Worm (Caenorhabditis elegans): ENCODE measurements around the gene F55E10.2.

Gene F55E10.2

ce11 chrX:8381651-8382050, 41.2 kb downstream of the F55E10.2 start:
- peak; percentile 1 for TF ChIP-seq lin-39 (tag; optimal IDR thresholded peaks at IDR 0.05)
- TF ChIP-seq lsy-12 (tag; optimal IDR thresholded peaks at IDR 0.05): peak; percentile 42
- TF ChIP-seq jun-1 (tag; optimal IDR thresholded peaks at IDR 0.05): no peak
- peak; percentile 22 for TF ChIP-seq elt-2 (tag; optimal IDR thresholded peaks at IDR 0.05)

DNA sequence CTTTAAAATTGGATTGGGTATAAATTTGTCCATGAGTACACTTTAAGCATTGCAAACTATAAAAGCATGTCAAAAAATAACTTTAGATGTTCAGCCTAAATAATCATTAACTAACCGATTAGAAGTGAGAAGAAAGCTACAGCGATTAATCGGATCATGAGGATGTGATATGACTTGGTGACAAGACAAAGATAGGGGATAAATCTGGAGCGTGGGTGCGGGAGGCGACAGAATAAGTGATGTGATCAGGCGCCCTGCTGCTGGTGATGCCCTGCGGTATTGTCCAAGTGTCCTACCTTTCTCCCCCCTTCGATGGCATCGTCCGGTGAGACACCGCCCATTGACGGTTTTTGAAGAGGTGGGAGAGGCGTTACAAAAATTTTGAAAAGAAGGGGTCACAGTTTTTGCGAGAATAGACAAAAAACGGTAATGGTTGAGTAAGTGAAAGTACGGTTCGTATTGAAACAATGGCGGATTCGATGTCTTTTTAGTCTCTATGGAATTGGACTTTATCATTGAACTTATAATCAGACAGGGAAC, 44.2 kb downstream of the F55E10.2 start, which contains the start of gene F41D9.2:
Gene F41D9.2, minus strand, starts transcription at position 304 of the 540 bp plus-strand sequence.
- TF ChIP-seq nhr-12 (tag; optimal IDR thresholded peaks at IDR 0.05) (no peak), nhr-23 (tag; optimal IDR thresholded peaks at IDR 0.05) (peak; percentile 7), eor-1 (tag; optimal IDR thresholded peaks at IDR 0.05) (no peak), pqm-1 (tag; optimal IDR thresholded peaks at IDR 0.05) (no peak), egl-27 (tag; optimal IDR thresholded peaks at IDR 0.05) (no peak), nhr-25 (tag; optimal IDR thresholded peaks at IDR 0.05) (peak; percentile 24), elt-3 (tag; optimal IDR thresholded peaks at IDR 0.05) (no peak)

DNA sequence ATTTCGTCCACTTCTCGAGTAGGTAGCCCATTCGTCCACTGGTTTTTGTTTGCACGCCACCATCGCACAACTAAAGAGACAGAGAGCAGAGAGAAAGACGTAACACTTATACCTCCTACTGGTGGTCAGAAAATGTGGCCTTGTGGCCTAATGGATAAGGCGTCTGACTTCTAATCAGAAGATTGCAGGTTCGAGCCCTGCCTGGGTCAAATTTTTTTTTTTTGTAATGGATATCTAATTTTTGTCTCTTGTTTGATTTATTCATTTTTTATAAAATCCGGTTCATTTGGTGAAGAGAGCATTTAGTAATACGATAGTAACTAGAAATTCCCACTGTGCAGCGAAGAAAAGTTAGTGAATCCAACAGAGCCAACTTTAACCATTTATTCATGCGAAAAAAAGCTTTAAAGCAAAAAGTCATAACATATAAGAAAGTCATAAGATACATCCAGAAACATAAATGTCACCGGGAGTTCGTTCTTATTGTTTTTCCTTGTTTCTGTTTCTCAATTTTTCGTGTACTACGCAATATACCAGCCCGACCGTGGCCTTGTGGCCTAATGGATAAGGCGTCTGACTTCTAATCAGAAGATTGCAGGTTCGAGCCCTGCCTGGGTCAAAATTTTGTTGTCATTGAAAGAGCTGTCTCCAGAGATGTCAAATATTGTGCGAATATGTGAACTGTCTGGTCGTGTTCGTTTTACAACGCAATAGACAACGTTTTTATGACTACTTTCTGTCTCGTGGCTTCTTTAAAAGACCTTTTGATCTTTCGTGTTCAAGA, 45.8 kb downstream of the F55E10.2 start:
- TF ChIP-seq aly-2 (tag; optimal IDR thresholded peaks at IDR 0.05) (no peak), lin-39 (tag; optimal IDR thresholded peaks at IDR 0.05) (peak; percentile 75), lsy-12 (tag; optimal IDR thresholded peaks at IDR 0.05) (peak; percentile 45), nfya-1 (tag; optimal IDR thresholded peaks at IDR 0.05; ENCODE audit: insufficient read depth) (peak; percentile 54), jun-1 (tag; optimal IDR thresholded peaks at IDR 0.05) (peak; percentile 12), egl-5 (tag; optimal IDR thresholded peaks at IDR 0.05) (peak; percentile 34), elt-2 (tag; optimal IDR thresholded peaks at IDR 0.05) (peak; percentile 16), skn-1 (tag; optimal IDR thresholded peaks at IDR 0.05) (no peak), egl-27 (tag; optimal IDR thresholded peaks at IDR 0.05) (no peak), hmg-11 (tag; optimal IDR thresholded peaks at IDR 0.05) (peak; percentile 71), pha-4 (tag; optimal IDR thresholded peaks at IDR 0.05) (peak; percentile 60), tbx-2 (tag; optimal IDR thresholded peaks at IDR 0.05) (peak; percentile 8), nhr-43 (tag; optimal IDR thresholded peaks at IDR 0.05; ENCODE audit: poor library complexity, severe bottlenecking) (no peak), ztf-4 (tag; optimal IDR thresholded peaks at IDR 0.05) (no peak), ceh-28 (tag; optimal IDR thresholded peaks at IDR 0.05) (no peak), pqm-1 (tag; optimal IDR thresholded peaks at IDR 0.05) (peak; percentile 46)

ce11 chrX:8390508-8390907, 50.0 kb downstream of the F55E10.2 start:
- TF ChIP-seq mdl-1 (tag; optimal IDR thresholded peaks at IDR 0.05) (no peak), lin-39 (tag; optimal IDR thresholded peaks at IDR 0.05) (peak; percentile 81)

All from whole organism, L3 larva.